Fruit fly (Drosophila melanogaster) whole organism, prepupa: Measurements from ENCODE around the gene Grasp65.
A peak's percentile ranks its signal among the peaks of the same experiment; 100 is the strongest.

Source experiments
- Blimp-1 ChIP-seq: fragments of 200-800 bp; sonication (Bioruptor generic); optimal IDR thresholded peaks from 3 replicates; lab custom pipeline; 2017; ENCODE audit warnings: missing biosample characterization, missing genetic modification characterization, mild to moderate bottlenecking, moderate library complexity, missing genetic modification reagents
- CG10631 ChIP-seq: fragments of 200-800 bp; sonication (Bioruptor generic); optimal IDR thresholded peaks from 2 replicates; lab custom pipeline; 2016; ENCODE audit warnings: missing biosample characterization, missing genetic modification characterization
- CG10669 ChIP-seq: fragments of 200-800 bp; sonication (Bioruptor generic); optimal IDR thresholded peaks from 3 replicates; lab custom pipeline; 2018; ENCODE audit warnings: missing biosample characterization, mild to moderate bottlenecking, missing genetic modification characterization, moderate library complexity
- CG11762 ChIP-seq: fragments of 200-800 bp; sonication (Bioruptor generic); optimal IDR thresholded peaks from 3 replicates; lab custom pipeline; 2016; ENCODE audit warnings: missing biosample characterization, missing genetic modification characterization; ENCODE audit not compliant: insufficient read depth
- CG11902 ChIP-seq: fragments of 200-800 bp; sonication (Bioruptor generic); optimal IDR thresholded peaks from 3 replicates; lab custom pipeline; 2016; ENCODE audit warnings: missing biosample characterization, missing genetic modification characterization
- CG15336 ChIP-seq: fragments of 200-800 bp; sonication (Bioruptor generic); IDR thresholded peaks from 2 replicates; pipeline ENCODE4 v1.3.6; 2022; ENCODE audit warnings: missing biosample characterization, missing genetic modification characterization
- CG16779 ChIP-seq: fragments of 200-800 bp; sonication (Bioruptor generic); optimal IDR thresholded peaks from 3 replicates; lab custom pipeline; 2017; ENCODE audit warnings: missing biosample characterization, mild to moderate bottlenecking, missing genetic modification characterization
- CG31627 ChIP-seq: fragments of 200-800 bp; sonication (Bioruptor generic); optimal IDR thresholded peaks from 3 replicates; lab custom pipeline; 2016; ENCODE audit warnings: missing biosample characterization, missing genetic modification characterization
- CG32006 ChIP-seq: fragments of 200-800 bp; sonication (Bioruptor generic); optimal IDR thresholded peaks from 3 replicates; lab custom pipeline; 2017; ENCODE audit warnings: missing biosample characterization, mild to moderate bottlenecking, missing genetic modification characterization
- CG4318 ChIP-seq: fragments of 200-800 bp; sonication (Bioruptor generic); optimal IDR thresholded peaks from 3 replicates; lab custom pipeline; 2017; ENCODE audit warnings: missing biosample characterization, mild to moderate bottlenecking, missing genetic modification characterization
- CG6163 ChIP-seq: fragments of 200-800 bp; sonication (Bioruptor generic); IDR thresholded peaks from 3 replicates; pipeline ENCODE4 v1.3.6; 2022; ENCODE audit warnings: missing biosample characterization, missing genetic modification characterization
- CG6276 ChIP-seq: fragments of 200-800 bp; sonication (Bioruptor generic); optimal IDR thresholded peaks from 2 replicates; lab custom pipeline; 2017; ENCODE audit warnings: missing biosample characterization, mild to moderate bottlenecking, missing genetic modification characterization
- CG6792 ChIP-seq: fragments of 200-800 bp; sonication (Bioruptor generic); optimal IDR thresholded peaks from 3 replicates; lab custom pipeline; 2016; ENCODE audit warnings: missing biosample characterization, missing genetic modification characterization
- CG7368 ChIP-seq: fragments of 200-800 bp; sonication (Bioruptor generic); optimal IDR thresholded peaks from 3 replicates; lab custom pipeline; 2016; ENCODE audit warnings: missing biosample characterization, missing genetic modification characterization
- CG8119 ChIP-seq: fragments of 200-800 bp; sonication (Bioruptor generic); IDR thresholded peaks from 3 replicates; pipeline ENCODE4 v1.3.6; 2022; ENCODE audit warnings: missing biosample characterization, missing genetic modification characterization
- CG8632 ChIP-seq: fragments of 200-800 bp; sonication (Bioruptor generic); optimal IDR thresholded peaks from 3 replicates; lab custom pipeline; 2016; ENCODE audit warnings: missing biosample characterization, missing genetic modification characterization
- Eip78C ChIP-seq: fragments of 200-800 bp; sonication (Bioruptor generic); peaks from one replicate; lab custom pipeline; 2016; ENCODE audit warnings: missing biosample characterization, missing genetic modification characterization
- Eip93F ChIP-seq: fragments of 200-800 bp; sonication (Bioruptor generic); optimal IDR thresholded peaks from 2 replicates; lab custom pipeline; 2016; ENCODE audit warnings: missing biosample characterization, mild to moderate bottlenecking, missing genetic modification characterization
- Hr38 ChIP-seq: sonication (Bioruptor generic); optimal IDR thresholded peaks from 2 replicates; lab custom pipeline; 2016; ENCODE audit warnings: missing biosample characterization, missing genetic modification characterization
- Hr4 ChIP-seq: fragments of 200-800 bp; sonication (Bioruptor generic); optimal IDR thresholded peaks from 3 replicates; lab custom pipeline; 2016; ENCODE audit warnings: missing biosample characterization, missing genetic modification characterization
- Lpt ChIP-seq: fragments of 200-800 bp; sonication (Bioruptor generic); optimal IDR thresholded peaks from 3 replicates; lab custom pipeline; 2016; ENCODE audit warnings: missing biosample characterization, missing genetic modification characterization
- Met ChIP-seq: fragments of 200-800 bp; sonication (Bioruptor generic); optimal IDR thresholded peaks from 3 replicates; lab custom pipeline; 2016; ENCODE audit warnings: missing biosample characterization, missing genetic modification characterization
- Smox ChIP-seq: fragments of 200-800 bp; sonication (Bioruptor generic); optimal IDR thresholded peaks from 3 replicates; lab custom pipeline; 2016; ENCODE audit warnings: missing biosample characterization, missing genetic modification characterization
- Sox102F ChIP-seq: fragments of 200-800 bp; sonication (Bioruptor generic); optimal IDR thresholded peaks from 2 replicates; lab custom pipeline; 2016; ENCODE audit warnings: missing biosample characterization, mild to moderate bottlenecking, missing genetic modification characterization
- Sox15 ChIP-seq: fragments of 200-800 bp; sonication (Bioruptor generic); optimal IDR thresholded peaks from 3 replicates; lab custom pipeline; 2016; ENCODE audit warnings: missing biosample characterization, missing genetic modification characterization
- achi ChIP-seq: fragments of 200-800 bp; sonication (Bioruptor generic); optimal IDR thresholded peaks from 3 replicates; lab custom pipeline; 2016; ENCODE audit warnings: missing biosample characterization, missing genetic modification characterization
- cyc ChIP-seq: fragments of 200-800 bp; sonication (Bioruptor generic); optimal IDR thresholded peaks from 3 replicates; lab custom pipeline; 2016; ENCODE audit warnings: missing biosample characterization, missing genetic modification characterization
- dac ChIP-seq: fragments of 200-800 bp; sonication (Bioruptor generic); optimal IDR thresholded peaks from 2 replicates; lab custom pipeline; 2017; ENCODE audit warnings: missing biosample characterization, mild to moderate bottlenecking, missing genetic modification characterization
- dsx ChIP-seq: fragments of 200-800 bp; optimal IDR thresholded peaks from 3 replicates; lab custom pipeline; 2019; ENCODE audit warnings: missing biosample characterization, mild to moderate bottlenecking, missing genetic modification characterization, moderate library complexity; ENCODE audit not compliant: poor library complexity, severe bottlenecking
- eg ChIP-seq: fragments of 200-800 bp; sonication (Bioruptor generic); IDR thresholded peaks from 3 replicates; pipeline ENCODE4 v1.3.6; 2022; ENCODE audit warnings: missing biosample characterization, missing genetic modification characterization
- fd85E ChIP-seq: fragments of 200-800 bp; sonication (Bioruptor generic); optimal IDR thresholded peaks from 3 replicates; lab custom pipeline; 2016; ENCODE audit warnings: missing biosample characterization, missing genetic modification characterization
- fkh ChIP-seq: fragments of 200-800 bp; sonication (Bioruptor generic); optimal IDR thresholded peaks from 3 replicates; lab custom pipeline; 2017; ENCODE audit warnings: missing biosample characterization, mild to moderate bottlenecking, missing genetic modification characterization, moderate library complexity
- lz ChIP-seq: fragments of 200-800 bp; sonication (Bioruptor generic); optimal IDR thresholded peaks from 3 replicates; lab custom pipeline; 2016; ENCODE audit warnings: missing biosample characterization, missing genetic modification characterization
- salr ChIP-seq, 2 experiments: fragments of 200-800 bp; sonication (Bioruptor generic); optimal IDR thresholded peaks; 3 replicates each; lab custom pipeline; 2016 to 2018; ENCODE audit warnings: missing biosample characterization in 2 of 2, missing genetic modification characterization in 2 of 2, mild to moderate bottlenecking in 1 of 2
- spab ChIP-seq: fragments of 200-800 bp; sonication (Bioruptor generic); optimal IDR thresholded peaks from 2 replicates; lab custom pipeline; 2017; ENCODE audit warnings: missing biosample characterization, mild to moderate bottlenecking, missing genetic modification characterization, missing genetic modification reagents
- ss ChIP-seq, 2 experiments: fragments of 200-800 bp; sonication (Bioruptor generic); optimal IDR thresholded peaks; 2 replicates in 1 of 2; 3 replicates in 1 of 2; lab custom pipeline; 2017 to 2018; ENCODE audit warnings: mild to moderate bottlenecking in 2 of 2, missing biosample characterization in 2 of 2, missing genetic modification characterization in 2 of 2, moderate library complexity in 1 of 2
- svp ChIP-seq: fragments of 200-800 bp; sonication (Bioruptor generic); peaks from one replicate; lab custom pipeline; 2016; ENCODE audit warnings: missing biosample characterization, missing genetic modification characterization
- topi ChIP-seq: fragments of 200-800 bp; sonication (Bioruptor generic); optimal IDR thresholded peaks from 3 replicates; lab custom pipeline; 2016; ENCODE audit warnings: missing biosample characterization, missing genetic modification characterization
- vri ChIP-seq: fragments of 200-800 bp; sonication (Bioruptor generic); optimal IDR thresholded peaks from 3 replicates; lab custom pipeline; 2016; ENCODE audit warnings: missing biosample characterization, mild to moderate bottlenecking, missing genetic modification characterization

Grasp65 gene

DNA sequence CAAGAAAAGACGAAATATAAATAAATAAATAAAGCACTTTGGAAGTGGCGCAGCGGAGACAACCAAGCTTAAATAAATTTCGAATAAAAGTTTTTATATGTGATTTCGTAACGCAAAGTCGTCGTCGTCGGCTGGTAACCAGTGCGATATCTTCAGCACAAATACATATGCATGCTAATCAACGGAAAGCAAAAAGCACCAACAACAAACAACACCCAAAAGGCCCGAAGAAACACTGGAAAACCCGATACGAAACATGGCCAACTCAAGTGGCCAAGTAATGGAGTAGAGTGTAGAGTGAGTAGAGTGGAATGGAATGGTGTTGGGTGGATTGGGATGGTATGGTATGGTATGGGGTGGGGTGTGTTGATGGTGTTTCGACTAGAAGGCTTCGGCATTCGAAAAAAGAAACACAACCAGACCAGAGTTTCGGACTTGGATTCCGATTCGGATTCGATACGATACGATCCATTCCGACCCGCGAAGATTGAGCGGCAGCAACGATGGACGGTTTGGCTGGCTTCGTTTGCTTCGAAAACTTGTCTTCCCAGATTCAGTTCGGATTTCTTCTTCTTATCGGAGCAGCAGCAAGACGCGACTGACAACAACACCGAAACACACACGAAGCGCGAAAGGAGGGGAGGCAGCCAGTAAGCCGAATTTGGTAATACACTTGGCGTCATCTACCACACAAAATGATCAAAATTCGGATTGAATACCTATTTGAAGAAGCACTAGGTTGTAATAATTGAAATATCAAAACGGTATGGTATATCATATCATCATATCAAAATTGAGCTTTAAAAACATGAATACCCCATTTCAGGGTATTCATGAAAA, 22.0 kb upstream of the Grasp65 start (continued):
- TF ChIP-seq svp (peak; percentile 100), CG10631 (GFP tag; lab: Kevin White, UChicago) (peak; percentile 98), Hr4 (GFP tag; lab: Kevin White, UChicago) (peak; percentile 98), CG31627 (GFP tag; lab: Kevin White, UChicago) (peak; percentile 99), Blimp-1 (GFP tag; lab: Kevin White, UChicago) (peak; percentile 93), CG11902 (GFP tag; lab: Kevin White, UChicago) (peak; percentile 95), CG6276 (GFP tag; lab: Kevin White, UChicago) (peak; percentile 96), CG15336 (peak; percentile 98), CG6792 (GFP tag; lab: Kevin White, UChicago) (peak; percentile 99), dsx (GFP tag; lab: Kevin White, UChicago) (peak; percentile 99), CG10669 (GFP tag; lab: Kevin White, UChicago) (peak; percentile 97), cyc (GFP tag; lab: Kevin White, UChicago) (peak; percentile 99), Sox15 (GFP tag; lab: Kevin White, UChicago) (peak; percentile 98), dac (GFP tag; lab: Kevin White, UChicago) (peak; percentile 95), Sox102F (GFP tag; lab: Kevin White, UChicago) (peak; percentile 99), CG16779 (tag; lab: Kevin White, UChicago) (peak; percentile 96), ss (GFP tag; optimal IDR thresholded peaks at IDR 0.05; lab: Kevin White, UChicago) (peak; percentile 97 to 98), salr (GFP tag; optimal IDR thresholded peaks at IDR 0.05; lab: Kevin White, UChicago) (peak; percentile 96 to 97), lz (GFP tag; lab: Kevin White, UChicago) (peak; percentile 99)

DNA sequence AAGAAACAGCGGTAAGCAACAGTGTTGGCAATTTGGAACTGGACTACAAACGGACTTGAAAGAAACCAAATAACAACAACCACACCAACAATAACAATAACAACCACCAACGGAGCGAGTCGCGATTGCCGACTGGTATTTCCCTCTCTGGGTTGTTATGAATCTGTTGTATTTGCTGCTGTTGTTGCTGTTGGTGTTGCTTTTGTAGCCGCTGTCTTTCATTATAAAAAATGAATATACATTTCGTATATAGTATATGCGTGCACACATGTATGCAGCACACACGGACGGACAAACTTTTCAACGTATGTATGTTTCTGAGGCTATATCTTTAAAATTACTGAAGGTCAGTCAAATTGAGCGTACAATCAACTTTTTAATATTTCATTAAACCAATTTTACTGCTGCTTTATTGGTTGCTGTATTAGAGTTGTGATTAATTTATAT, 21.3 kb upstream of the Grasp65 start:
- TF ChIP-seq vri (GFP tag; lab: Kevin White, UChicago) (peak; percentile 47), Hr38 (GFP tag; lab: Kevin White, UChicago) (no peak)

DNA sequence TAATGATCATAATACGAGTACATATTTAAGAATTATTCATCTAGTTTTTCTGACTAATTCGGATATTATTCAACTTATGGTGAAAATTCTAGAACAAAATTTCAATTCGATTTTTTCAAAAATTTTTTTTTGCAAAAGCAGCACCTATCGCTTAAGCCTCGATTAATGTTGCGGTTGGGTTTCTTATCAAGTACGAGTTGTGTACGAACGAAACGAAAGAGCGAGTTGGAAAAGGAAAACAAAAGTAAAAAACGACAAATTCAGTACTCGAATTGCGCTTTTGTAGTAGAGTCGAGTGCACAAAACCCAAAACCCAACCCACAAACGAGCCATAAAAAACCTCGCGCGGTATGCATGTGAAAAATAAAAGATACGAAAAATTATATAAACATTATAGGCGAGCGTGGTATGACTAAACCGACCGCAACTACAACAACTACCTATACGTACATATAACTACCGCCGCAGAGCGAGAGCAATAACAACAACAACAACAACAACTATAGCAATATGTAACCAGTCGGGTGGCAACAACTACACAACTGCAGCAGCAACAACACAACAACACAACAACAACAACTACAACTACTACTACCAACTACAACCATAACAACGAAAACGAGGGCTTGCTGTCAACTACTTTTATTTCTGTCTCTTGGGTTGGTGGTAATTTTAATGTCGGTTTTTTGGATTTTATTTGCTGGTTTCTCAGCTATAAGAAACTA, 20.2 kb upstream of the Grasp65 start:
- TF ChIP-seq CG8119 (GFP tag; lab: Robert Waterston, UW): peak; percentile 45; the same call in 1 of the 3 replicates
- TF ChIP-seq CG31627 (GFP tag; lab: Kevin White, UChicago): no peak
- TF ChIP-seq Eip78C (GFP tag; lab: Kevin White, UChicago): peak; percentile 14
- peak; percentile 19 to 29 for TF ChIP-seq ss (GFP tag; optimal IDR thresholded peaks at IDR 0.05; lab: Kevin White, UChicago)
- peak; percentile 1 for TF ChIP-seq CG16779 (tag; lab: Kevin White, UChicago)
- peak; percentile 20 for TF ChIP-seq fkh
- no peak for TF ChIP-seq CG11762 (GFP tag; lab: Kevin White, UChicago)
- peak; percentile 2 for TF ChIP-seq dsx (GFP tag; lab: Kevin White, UChicago)

dm6 chr3L:19905427-19905826, 19.3 kb upstream of the Grasp65 start:
- TF ChIP-seq eg (GFP tag; lab: Robert Waterston, UW) (peak; percentile 61; the same call in 2 of the 3 replicates), spab (GFP tag; lab: Kevin White, UChicago) (no peak), Met (GFP tag; lab: Kevin White, UChicago) (peak; percentile 59), fd85E (no peak), CG32006 (GFP tag; lab: Kevin White, UChicago) (peak; percentile 65), Blimp-1 (GFP tag; lab: Kevin White, UChicago) (no peak), Sox15 (GFP tag; lab: Kevin White, UChicago) (no peak), Hr4 (GFP tag; lab: Kevin White, UChicago) (peak; percentile 70), svp (peak; percentile 64), Lpt (GFP tag; lab: Kevin White, UChicago) (peak; percentile 39), CG4318 (GFP tag; lab: Kevin White, UChicago) (no peak), CG8119 (GFP tag; lab: Robert Waterston, UW) (peak; percentile 62), CG6276 (GFP tag; lab: Kevin White, UChicago) (peak; percentile 19), dac (GFP tag; lab: Kevin White, UChicago) (no peak), CG6163 (GFP tag; lab: Robert Waterston, UW) (peak; percentile 65), CG11762 (GFP tag; lab: Kevin White, UChicago) (no peak), CG16779 (tag; lab: Kevin White, UChicago) (no peak), topi (peak; percentile 26), achi (GFP tag; lab: Kevin White, UChicago) (peak; percentile 59), Hr38 (GFP tag; lab: Kevin White, UChicago) (no peak), Eip93F (GFP tag; lab: Kevin White, UChicago) (no peak), salr (GFP tag; optimal IDR thresholded peaks at IDR 0.05; lab: Kevin White, UChicago) (peak in 1 of 2 experiments; percentile 55), CG7368 (GFP tag; lab: Kevin White, UChicago) (no peak), CG8632 (GFP tag; lab: Kevin White, UChicago) (peak; percentile 34), CG6792 (GFP tag; lab: Kevin White, UChicago) (peak; percentile 17), Smox (GFP tag; lab: Kevin White, UChicago) (peak; percentile 39)
